Worm (Caenorhabditis elegans): ENCODE results near the gene R102.2.
"Not testable (repeated sequence)": the region's sequence is repeated elsewhere in the genome, so short reads cannot be mapped to it uniquely, and the experiment has no call there.

R102.2 gene

ce11 chrIV:10687307-10687706 lies at the start of gene R102.2:
Gene R102.2 (plus strand): TSS chrIV:10687607.
- not testable (repeated sequence) for TF ChIP-seq hmg-1.1 (GFP tag; IDR thresholded peaks at IDR 0.05); zfp-3 (GFP tag; conservative IDR thresholded peaks at IDR 0.05); zfp-2 (tag; optimal IDR thresholded peaks at IDR 0.05)

ce11 chrIV:10638977-10639376 lies 48.4 kb upstream of the R102.2 start, which contains the start of gene F56C4.2:
Gene F56C4.2 (plus strand): TSS chrIV:10639277.
- TF ChIP-seq aha-1 (tag) = peak; percentile 65
- no peak for TF ChIP-seq ceh-82 (tag; optimal IDR thresholded peaks at IDR 0.05)

- not testable (repeated sequence) for TF ChIP-seq unc-130 (GFP tag; optimal IDR thresholded peaks at IDR 0.05); duxl-1 (tag; optimal IDR thresholded peaks at IDR 0.05; ENCODE audit: poor library complexity); unc-39 (tag; optimal IDR thresholded peaks at IDR 0.05)
Observed at ce11 chrIV:10654047-10654446, 33.4 kb upstream of the R102.2 start, which contains the start of gene glb-19. Gene glb-19 (minus strand): TSS chrIV:10654147.

ce11 chrIV:10656770-10657323 lies 30.6 kb upstream of the R102.2 start, which contains the start of gene K08C7.1:
Gene K08C7.1 (plus strand): TSS chrIV:10656812.
- TF ChIP-seq daf-16 (GFP tag; optimal IDR thresholded peaks at IDR 0.05) (no peak), daf-16 (tag; optimal IDR thresholded peaks at IDR 0.05) (peak; percentile 48), hlh-11 (tag; optimal IDR thresholded peaks at IDR 0.05) (peak; percentile 18), dve-1 (tag; optimal IDR thresholded peaks at IDR 0.05; ENCODE audit: insufficient read depth) (peak; percentile 35), nhr-28 (tag; optimal IDR thresholded peaks at IDR 0.05) (peak; percentile 40), T26A8.4 (GFP tag; IDR thresholded peaks at IDR 0.05) (no peak), nhr-77 (tag; optimal IDR thresholded peaks at IDR 0.05) (peak; percentile 21), unc-62 (GFP tag; optimal IDR thresholded peaks at IDR 0.05 in 1 of 2) (peak in 1 of 2 experiments; percentile 89), unc-62 (tag; optimal IDR thresholded peaks at IDR 0.05) (no peak), dmd-6 (GFP tag; IDR thresholded peaks at IDR 0.05) (peak; percentile 44; the same call in 1 of the 2 replicates), lin-1 (GFP tag; IDR thresholded peaks at IDR 0.05) (no peak), egl-27 (tag; optimal IDR thresholded peaks at IDR 0.05) (no peak), ZK337.2 (GFP tag; IDR thresholded peaks at IDR 0.05) (no peak), pqm-1 (tag; optimal IDR thresholded peaks at IDR 0.05) (peak; percentile 80)

- TF ChIP-seq T26A8.4 (GFP tag; IDR thresholded peaks at IDR 0.05) (peak; percentile 66), madf-5 (GFP tag; IDR thresholded peaks at IDR 0.05) (0 out of 4 replicates have a peak, but pooled peaks of 1 of the 2 experiments have one; percentile 42), arid-1 (GFP tag; conservative IDR thresholded peaks at IDR 0.05) (peak; percentile 85), snpc-1.2 (GFP tag; IDR thresholded peaks at IDR 0.05) (peak; percentile 94), Y48G9A.11 (GFP tag; IDR thresholded peaks at IDR 0.05) (peak; percentile 65), ctbp-1 (GFP tag; IDR thresholded peaks at IDR 0.05) (peak; percentile 78), F44E2.7 (GFP tag; IDR thresholded peaks at IDR 0.05) (peak; percentile 83; the same call in 1 of the 2 replicates), tra-1 (GFP tag; IDR thresholded peaks at IDR 0.05) (peak; percentile 70), Y105C5A.15 (GFP tag; IDR thresholded peaks at IDR 0.05) (peak; percentile 80), vab-7 (GFP tag; IDR thresholded peaks at IDR 0.05) (peak; percentile 65), php-3 (GFP tag; IDR thresholded peaks at IDR 0.05) (0 out of 2 replicates have a peak, but pooled peaks have one; percentile 42), F26F4.8 (GFP tag; conservative IDR thresholded peaks at IDR 0.05) (peak; percentile 83), saeg-2 (GFP tag; IDR thresholded peaks at IDR 0.05) (0 out of 2 replicates have a peak, but pooled peaks have one; percentile 35), ceh-44 (GFP tag; IDR thresholded peaks at IDR 0.05) (peak; percentile 71), D1046.2 (GFP tag; IDR thresholded peaks at IDR 0.05) (0 out of 2 replicates have a peak, but pooled peaks have one; percentile 70), dmd-6 (GFP tag; IDR thresholded peaks at IDR 0.05) (0 out of 2 replicates have a peak, but pooled peaks have one; percentile 13), madf-9 (GFP tag; conservative IDR thresholded peaks at IDR 0.05) (0 out of 2 replicates have a peak, but pooled peaks have one; percentile 18), mxl-2 (GFP tag; conservative IDR thresholded peaks at IDR 0.05) (peak; percentile 51; the same call in 1 of the 2 replicates), mdt-29 (GFP tag; IDR thresholded peaks at IDR 0.05) (0 out of 2 replicates have a peak, but pooled peaks have one; percentile 37), nhr-41 (GFP tag; IDR thresholded peaks at IDR 0.05) (peak; percentile 80; the same call in 1 of the 2 replicates), lin-1 (GFP tag; IDR thresholded peaks at IDR 0.05) (0 out of 2 replicates have a peak, but pooled peaks have one; percentile 40), dmd-8 (GFP tag; IDR thresholded peaks at IDR 0.05) (peak; percentile 97), lim-7 (GFP tag; IDR thresholded peaks at IDR 0.05) (peak; percentile 71)
Observed at ce11 chrIV:10658366-10658765, 29.0 kb upstream of the R102.2 start.

Measured in whole organism, L4 larva.